Fruit fly (Drosophila melanogaster) whole organism, prepupa: ENCODE data around the gene Cp7Fc.

Experiments
- CG11902 ChIP-seq: fragments of 200-800 bp; sonication (Bioruptor generic); optimal IDR thresholded peaks from 3 replicates; lab custom pipeline; 2016; ENCODE audit warnings: missing biosample characterization, missing genetic modification characterization
- Hr39 ChIP-seq: fragments of 200-800 bp; sonication (Bioruptor generic); optimal IDR thresholded peaks from 2 replicates; lab custom pipeline; 2016; ENCODE audit warnings: missing biosample characterization, missing genetic modification characterization

- TF ChIP-seq Hr39 = no peak
- TF ChIP-seq CG11902 (GFP tag; lab: Kevin White, UChicago) = no peak
These were observed 29.8 kb upstream of the Cp7Fc start for dm6 chrX:8447166-8447565.
